Worm (Caenorhabditis elegans) whole organism, late embryonic: ENCODE results near the gene F56D2.3.

ENCODE experiments used
- dve-1 ChIP-seq: sonication (generic microtip); optimal IDR thresholded peaks from 2 replicates; lab custom pipeline; 2017; ENCODE audit warnings: antibody characterized with exemption, mild to moderate bottlenecking, missing genetic modification characterization, missing compliant biosample characterization
- elt-2 ChIP-seq: sonication (generic microtip); optimal IDR thresholded peaks from 2 replicates; lab custom pipeline; 2016; ENCODE audit warnings: missing genetic modification reagents, missing genetic modification characterization, missing compliant biosample characterization
- pag-3 ChIP-seq: sonication (generic microtip); optimal IDR thresholded peaks from 2 replicates; lab custom pipeline; 2016; ENCODE audit warnings: missing compliant biosample characterization, missing genetic modification characterization, borderline replicate concordance
- unc-86 ChIP-seq: sonication (generic microtip); optimal IDR thresholded peaks from 2 replicates; lab custom pipeline; 2016; ENCODE audit warnings: missing genetic modification characterization, missing compliant biosample characterization

DNA sequence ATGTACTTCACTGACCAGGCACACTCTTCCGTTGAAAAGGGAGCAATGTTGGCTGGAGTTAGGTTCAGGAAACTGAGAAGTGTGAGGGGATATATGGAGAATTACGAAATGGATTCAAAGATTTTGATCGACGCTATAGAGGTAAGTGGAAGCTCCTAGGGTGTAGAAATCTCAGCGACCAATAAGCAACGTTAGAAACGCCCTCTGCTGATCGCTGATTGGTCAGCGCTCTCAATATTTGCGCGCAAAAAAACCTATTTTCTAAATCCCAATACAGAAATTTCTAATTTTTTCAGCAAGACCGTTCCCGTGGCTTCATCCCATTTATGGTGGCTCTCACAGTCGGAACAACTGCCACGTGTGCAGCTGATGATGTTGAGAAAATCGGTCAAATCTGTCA, 30.9 kb downstream of the F56D2.3 start:
- TF ChIP-seq elt-2 (tag; lab: Kevin White, UChicago), result no peak
- TF ChIP-seq unc-86 (tag; lab: Kevin White, UChicago), result no peak
- no peak for TF ChIP-seq pag-3 (tag; lab: Kevin White, UChicago)
- TF ChIP-seq dve-1 (tag; lab: Kevin White, UChicago), result no peak
